Fruit fly (Drosophila melanogaster) whole organism, embryonic: ENCODE measurements around the gene Vps52.

Experiments
- Adf1 ChIP-seq: fragments of 200-800 bp; sonication (Bioruptor generic); IDR thresholded peaks from 2 replicates; pipeline ENCODE4 v1.3.6; 2022; ENCODE audit warnings: missing biosample characterization, missing genetic modification characterization
- Asciz ChIP-seq: fragments of 200-800 bp; sonication (Bioruptor generic); optimal IDR thresholded peaks from 2 replicates; lab custom pipeline; 2017; ENCODE audit warnings: missing biosample characterization, mild to moderate bottlenecking, missing genetic modification characterization, missing genetic modification reagents
- BtbVII ChIP-seq: fragments of 200-800 bp; sonication (Bioruptor generic); optimal IDR thresholded peaks from 3 replicates; lab custom pipeline; 2017; ENCODE audit warnings: missing biosample characterization, mild to moderate bottlenecking, missing genetic modification characterization
- CG10274 ChIP-seq: fragments of 200-800 bp; sonication (Bioruptor generic); optimal IDR thresholded peaks from 3 replicates; lab custom pipeline; 2017; ENCODE audit warnings: missing biosample characterization, mild to moderate bottlenecking, missing genetic modification characterization
- CG10431 ChIP-seq: fragments of 200-800 bp; sonication (Bioruptor generic); optimal IDR thresholded peaks from 3 replicates; lab custom pipeline; 2018; ENCODE audit warnings: missing biosample characterization, mild to moderate bottlenecking, missing genetic modification characterization
- CG12071 ChIP-seq: fragments of 200-800 bp; sonication (Bioruptor generic); optimal IDR thresholded peaks from 3 replicates; lab custom pipeline; 2018; ENCODE audit warnings: missing biosample characterization, mild to moderate bottlenecking, missing genetic modification characterization
- CG1233 ChIP-seq: fragments of 200-800 bp; sonication (Bioruptor generic); optimal IDR thresholded peaks from 4 replicates; lab custom pipeline; 2018; ENCODE audit warnings: missing biosample characterization, mild to moderate bottlenecking, missing genetic modification characterization
- CG15479 ChIP-seq: fragments of 200-800 bp; sonication (Bioruptor generic); optimal IDR thresholded peaks from 3 replicates; lab custom pipeline; 2019; ENCODE audit warnings: missing biosample characterization, mild to moderate bottlenecking, missing genetic modification characterization, moderate library complexity
- CG1602 ChIP-seq: fragments of 200-800 bp; sonication (Bioruptor generic); optimal IDR thresholded peaks from 3 replicates; lab custom pipeline; 2016; ENCODE audit warnings: missing biosample characterization, missing genetic modification characterization
- CG2875 ChIP-seq: fragments of 200-800 bp; sonication (Bioruptor generic); optimal IDR thresholded peaks from 2 replicates; lab custom pipeline; 2017; ENCODE audit warnings: missing biosample characterization, mild to moderate bottlenecking, missing genetic modification characterization, missing genetic modification reagents
- CG31441 ChIP-seq: fragments of 200-800 bp; sonication (Bioruptor generic); IDR thresholded peaks from 2 replicates; pipeline ENCODE4 v1.3.6; 2022; ENCODE audit warnings: missing biosample characterization, missing genetic modification characterization
- CG6254 ChIP-seq: fragments of 200-800 bp; sonication (Bioruptor generic); optimal IDR thresholded peaks from 3 replicates; lab custom pipeline; 2017; ENCODE audit warnings: mild to moderate bottlenecking, missing biosample characterization, missing genetic modification reagents, missing genetic modification characterization
- CG7839 ChIP-seq: fragments of 200-800 bp; sonication (Bioruptor generic); optimal IDR thresholded peaks from 3 replicates; lab custom pipeline; 2018; ENCODE audit warnings: missing biosample characterization, mild to moderate bottlenecking, missing genetic modification characterization, moderate library complexity
- CG9727 ChIP-seq: fragments of 200-800 bp; sonication (Bioruptor generic); optimal IDR thresholded peaks from 3 replicates; lab custom pipeline; 2017; ENCODE audit warnings: missing biosample characterization, mild to moderate bottlenecking, missing genetic modification characterization
- CTCF ChIP-seq: fragments of 200-800 bp; sonication (Bioruptor generic); optimal IDR thresholded peaks from 2 replicates; lab custom pipeline; 2017; ENCODE audit warnings: missing biosample characterization, mild to moderate bottlenecking, missing genetic modification characterization, moderate library complexity
- CrebB ChIP-seq: fragments of 200-800 bp; sonication (Bioruptor generic); optimal IDR thresholded peaks from 3 replicates; lab custom pipeline; 2018; ENCODE audit warnings: missing biosample characterization, mild to moderate bottlenecking, missing genetic modification characterization
- Dad ChIP-seq: fragments of 200-800 bp; sonication (Bioruptor generic); optimal IDR thresholded peaks from 3 replicates; lab custom pipeline; 2016; ENCODE audit warnings: missing biosample characterization, missing genetic modification characterization
- Dip3 ChIP-seq: fragments of 200-800 bp; sonication (Bioruptor generic); optimal IDR thresholded peaks from 3 replicates; lab custom pipeline; 2016; ENCODE audit warnings: missing biosample characterization, missing genetic modification characterization
- Dref ChIP-seq: fragments of 200-800 bp; sonication (Bioruptor generic); IDR thresholded peaks from 2 replicates; pipeline ENCODE4 v1.3.6; 2022; ENCODE audit warnings: missing biosample characterization, missing genetic modification characterization
- Elba2 ChIP-seq: fragments of 200-800 bp; sonication (Bioruptor generic); optimal IDR thresholded peaks from 3 replicates; lab custom pipeline; 2016; ENCODE audit warnings: missing biosample characterization, missing genetic modification characterization
- Fer3 ChIP-seq: fragments of 200-800 bp; sonication (Bioruptor generic); optimal IDR thresholded peaks from 2 replicates; lab custom pipeline; 2018; ENCODE audit warnings: missing biosample characterization, mild to moderate bottlenecking, missing genetic modification characterization, moderate library complexity
- GATAe ChIP-seq: fragments of 200-800 bp; sonication (Bioruptor generic); conservative IDR thresholded peaks from 2 replicates; pipeline ENCODE4 v1.3.6; 2022; ENCODE audit warnings: missing biosample characterization, missing genetic modification characterization
- HLH54F ChIP-seq: fragments of 200-800 bp; sonication (Bioruptor generic); optimal IDR thresholded peaks from 3 replicates; lab custom pipeline; 2016; ENCODE audit warnings: missing biosample characterization, missing genetic modification characterization
- Hr78 ChIP-seq, 2 experiments: fragments of 200-800 bp in 1 of 2; fragments of >200 bp in 1 of 2; sonication (Bioruptor generic) in 1 of 2; optimal IDR thresholded peaks; 2 replicates each; lab custom pipeline; 2017 to 2019; ENCODE audit warnings: missing biosample characterization in 2 of 2, missing genetic modification characterization in 2 of 2, mild to moderate bottlenecking in 1 of 2, moderate library complexity in 1 of 2
- Jarid2 ChIP-seq: fragments of 200-800 bp; sonication (Bioruptor generic); optimal IDR thresholded peaks from 3 replicates; lab custom pipeline; 2017; ENCODE audit warnings: mild to moderate bottlenecking, missing biosample characterization, missing genetic modification reagents, missing genetic modification characterization
- Ravus ChIP-seq: fragments of 200-800 bp; sonication (Bioruptor generic); IDR thresholded peaks from 2 replicates; pipeline ENCODE4 v1.3.6; 2022; ENCODE audit warnings: missing biosample characterization, missing genetic modification characterization
- Vsx1 ChIP-seq: fragments of 200-800 bp; sonication (Bioruptor generic); optimal IDR thresholded peaks from 2 replicates; lab custom pipeline; 2017; ENCODE audit warnings: missing biosample characterization, mild to moderate bottlenecking, missing genetic modification characterization, missing genetic modification reagents
- ap ChIP-seq: fragments of 200-800 bp; sonication (Bioruptor generic); IDR thresholded peaks from 2 replicates; pipeline ENCODE4 v1.3.6; 2022; ENCODE audit warnings: missing biosample characterization, missing genetic modification characterization
- ash1 ChIP-seq: fragments of 200-800 bp; sonication (Bioruptor generic); optimal IDR thresholded peaks from 2 replicates; lab custom pipeline; 2018; ENCODE audit warnings: missing biosample characterization, mild to moderate bottlenecking, missing genetic modification characterization
- bowl ChIP-seq: fragments of 200-800 bp; sonication (Bioruptor generic); IDR thresholded peaks from 2 replicates; pipeline ENCODE4 v1.3.6; 2022; ENCODE audit warnings: missing biosample characterization, missing genetic modification characterization
- crp ChIP-seq, 2 experiments: fragments of 200-800 bp; sonication (Bioruptor generic); optimal IDR thresholded peaks; 2 replicates in 1 of 2; 3 replicates in 1 of 2; lab custom pipeline; 2017; ENCODE audit warnings: missing biosample characterization in 2 of 2, missing genetic modification characterization in 2 of 2, mild to moderate bottlenecking in 1 of 2, moderate library complexity in 1 of 2
- dmrt99B ChIP-seq: fragments of 200-800 bp; sonication (Bioruptor generic); optimal IDR thresholded peaks from 2 replicates; lab custom pipeline; 2018; ENCODE audit warnings: missing biosample characterization, mild to moderate bottlenecking, missing genetic modification characterization, moderate library complexity
- fd96Cb ChIP-seq: fragments of 200-800 bp; sonication (Bioruptor generic); optimal IDR thresholded peaks from 2 replicates; lab custom pipeline; 2018; ENCODE audit warnings: missing biosample characterization, mild to moderate bottlenecking, missing genetic modification characterization, moderate library complexity
- grn ChIP-seq: fragments of 200-800 bp; sonication (Bioruptor generic); optimal IDR thresholded peaks from 3 replicates; lab custom pipeline; 2017; ENCODE audit warnings: missing biosample characterization, missing genetic modification characterization
- her ChIP-seq: fragments of 200-800 bp; sonication (Bioruptor generic); optimal IDR thresholded peaks from 2 replicates; lab custom pipeline; 2016; ENCODE audit warnings: missing biosample characterization, missing genetic modification characterization
- hkb ChIP-seq, 2 experiments: fragments of 200-800 bp in 1 of 2; fragments of >200 bp in 1 of 2; sonication (Bioruptor generic) in 1 of 2; IDR thresholded peaks in 1 of 2; optimal IDR thresholded peaks in 1 of 2; 2 replicates each; pipeline versions ENCODE4 v1.3.6 to Lab custom; 2017 to 2022; ENCODE audit warnings: missing biosample characterization in 1 of 2, missing genetic modification characterization in 1 of 2
- kni ChIP-seq: fragments of 200-800 bp; sonication (Bioruptor generic); optimal IDR thresholded peaks from 3 replicates; lab custom pipeline; 2017; ENCODE audit warnings: mild to moderate bottlenecking, missing biosample characterization, missing genetic modification reagents, missing genetic modification characterization
- lab ChIP-seq: fragments of 200-800 bp; sonication (Bioruptor generic); optimal IDR thresholded peaks from 3 replicates; lab custom pipeline; 2017; ENCODE audit warnings: missing biosample characterization, missing genetic modification characterization, mild to moderate bottlenecking, moderate library complexity, missing genetic modification reagents
- lov ChIP-seq, 2 experiments: fragments of 200-800 bp in 1 of 2; fragments of >200 bp in 1 of 2; sonication (Bioruptor generic) in 1 of 2; IDR thresholded peaks in 1 of 2; optimal IDR thresholded peaks in 1 of 2; 2 replicates in 1 of 2; 3 replicates in 1 of 2; pipeline versions ENCODE4 v1.3.6 to Lab custom; 2017 to 2022; ENCODE audit warnings: missing biosample characterization in 1 of 2, missing genetic modification characterization in 1 of 2
- nerfin-1 ChIP-seq: fragments of 200-800 bp; sonication (Bioruptor generic); optimal IDR thresholded peaks from 3 replicates; lab custom pipeline; 2019; ENCODE audit warnings: missing biosample characterization, mild to moderate bottlenecking, missing genetic modification characterization, moderate library complexity
- oc ChIP-seq: fragments of 200-800 bp; sonication (Bioruptor generic); optimal IDR thresholded peaks from 2 replicates; lab custom pipeline; 2018; ENCODE audit warnings: missing biosample characterization, mild to moderate bottlenecking, missing genetic modification characterization, moderate library complexity
- salm ChIP-seq: fragments of 200-800 bp; sonication (Bioruptor generic); optimal IDR thresholded peaks from 2 replicates; lab custom pipeline; 2018; ENCODE audit warnings: missing biosample characterization, mild to moderate bottlenecking, missing genetic modification characterization
- sd ChIP-seq: fragments of 200-800 bp; sonication (Bioruptor generic); optimal IDR thresholded peaks from 3 replicates; lab custom pipeline; 2018; ENCODE audit warnings: missing biosample characterization, mild to moderate bottlenecking, missing genetic modification characterization, moderate library complexity
- sr ChIP-seq: fragments of 200-800 bp; sonication (Bioruptor generic); IDR thresholded peaks from 3 replicates; pipeline ENCODE4 v1.3.6; 2022; ENCODE audit warnings: missing biosample characterization, missing genetic modification characterization
- wor ChIP-seq: fragments of 200-800 bp; sonication (Bioruptor generic); IDR thresholded peaks from 2 replicates; pipeline ENCODE4 v1.3.6; 2022; ENCODE audit warnings: missing biosample characterization, missing genetic modification characterization
- zfh1 ChIP-seq: fragments of 200-800 bp; sonication (Bioruptor generic); IDR thresholded peaks from 3 replicates; pipeline ENCODE4 v1.3.6; 2022; ENCODE audit warnings: missing biosample characterization, missing genetic modification characterization

The Vps52 gene

DNA sequence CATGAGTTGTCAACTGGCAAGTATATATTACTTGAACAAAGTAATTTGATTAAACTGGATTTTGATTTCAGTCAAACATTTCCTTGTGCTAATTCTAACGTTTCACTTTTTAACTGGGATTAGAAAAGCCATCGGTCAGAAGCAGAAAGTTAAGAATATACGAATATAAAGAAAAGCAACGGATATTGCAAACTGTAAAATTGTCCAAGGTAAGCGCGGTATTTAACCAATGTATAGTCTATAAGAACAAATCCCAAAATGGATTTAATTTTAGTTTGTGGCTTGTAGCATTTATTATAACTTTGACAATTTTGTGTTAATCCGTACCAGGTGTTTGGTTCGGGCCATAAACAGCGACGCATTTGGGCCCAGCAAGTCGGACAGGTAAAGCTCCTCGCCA lies 27.8 kb upstream of the Vps52 start, which contains the start of gene CG18269:
CG18269 (plus strand) TSS at position 301 of the 400 bp plus-strand sequence.
- TF ChIP-seq sr (GFP tag; lab: Robert Waterston, UW), result no peak
- no peak for TF ChIP-seq her (GFP tag; lab: Kevin White, UChicago)
- TF ChIP-seq dmrt99B (tag; lab: Kevin White, UChicago), result no peak
- TF ChIP-seq CG10274 (GFP tag; lab: Kevin White, UChicago), result no peak
- TF ChIP-seq Adf1 (GFP tag; lab: Robert Waterston, UW), result no peak
- no peak for TF ChIP-seq CG1602
- no peak for TF ChIP-seq GATAe
- TF ChIP-seq Ravus, result no peak
- no peak for TF ChIP-seq fd96Cb (tag; lab: Kevin White, UChicago)
- no peak for TF ChIP-seq ash1 (GFP tag; lab: Kevin White, UChicago)

- TF ChIP-seq ap (GFP tag; lab: Robert Waterston, UW), result no peak
- no peak for TF ChIP-seq CG6254 (GFP tag; lab: Kevin White, UChicago)
- TF ChIP-seq CG15479 (GFP tag; lab: Kevin White, UChicago), result peak; percentile 34
- no peak for TF ChIP-seq CG7839 (tag; lab: Kevin White, UChicago)
- no peak for TF ChIP-seq zfh1
- peak; percentile 83 for TF ChIP-seq Elba2 (GFP tag; lab: Kevin White, UChicago)
- no peak for TF ChIP-seq Dref (GFP tag; lab: Robert Waterston, UW)
- no peak for TF ChIP-seq CG31441 (GFP tag; lab: Robert Waterston, UW)
Measured at dm6 chr2L:5550735-5551134, 27.0 kb upstream of the Vps52 start, which contains the start of gene CG14014. CG14014 (minus strand) TSS chr2L:5550835.

DNA sequence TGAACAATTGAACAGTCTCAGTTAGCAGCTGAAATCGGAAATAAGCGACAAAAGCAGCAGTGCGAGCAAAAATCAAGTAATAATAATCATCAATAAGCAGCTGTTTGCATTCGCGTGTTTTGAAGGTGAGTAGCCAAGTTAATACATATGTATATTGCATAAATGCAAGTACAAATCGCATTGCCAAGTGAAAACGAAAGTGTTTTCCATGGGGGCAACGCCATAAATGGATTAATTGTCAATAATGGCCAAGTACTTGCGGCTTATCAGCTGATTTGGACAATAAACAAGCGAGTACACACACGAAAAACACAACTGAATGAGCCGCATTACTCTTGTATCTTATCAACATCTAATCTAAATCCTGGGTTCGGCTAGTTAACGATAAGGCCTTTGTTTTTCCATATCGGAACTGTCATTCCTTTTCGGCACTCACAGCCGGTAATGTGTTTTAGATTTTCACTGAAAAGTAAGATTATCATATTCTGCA lies 23.6 kb upstream of the Vps52 start:
- TF ChIP-seq CG9727 (GFP tag; lab: Kevin White, UChicago) (peak; percentile 10), crp (GFP tag; optimal IDR thresholded peaks at IDR 0.05; lab: Kevin White, UChicago) (peak in 1 of 2 experiments; percentile 20), Fer3 (tag; lab: Kevin White, UChicago) (peak; percentile 3), CG15479 (GFP tag; lab: Kevin White, UChicago) (peak; percentile 84), CrebB (tag; lab: Kevin White, UChicago) (peak; percentile 57), CTCF (peak; percentile 2), Vsx1 (GFP tag; lab: Kevin White, UChicago) (peak; percentile 77), Jarid2 (GFP tag; lab: Kevin White, UChicago) (peak; percentile 6), grn (GFP tag; lab: Kevin White, UChicago) (peak; percentile 93), Dip3 (GFP tag; lab: Kevin White, UChicago) (no peak), BtbVII (GFP tag; lab: Kevin White, UChicago) (peak; percentile 3), bowl (GFP tag; lab: Robert Waterston, UW) (no peak), lab (GFP tag; lab: Kevin White, UChicago) (peak; percentile 47), oc (tag; lab: Kevin White, UChicago) (no peak), hkb (optimal IDR thresholded peaks at IDR 0.05; lab: Kevin White, UChicago) (no peak), hkb (GFP tag; IDR thresholded peaks at IDR 0.05; lab: Robert Waterston, UW) (0 out of 2 replicates have a peak, but pooled peaks have one; percentile 30), nerfin-1 (tag; lab: Kevin White, UChicago) (peak; percentile 33), sd (peak; percentile 48), wor (no peak), CG12071 (GFP tag; lab: Kevin White, UChicago) (peak; percentile 16), lov (optimal IDR thresholded peaks at IDR 0.05; lab: Kevin White, UChicago) (no peak), lov (GFP tag; IDR thresholded peaks at IDR 0.05; lab: Robert Waterston, UW) (peak; percentile 23; the same call in 1 of the 3 replicates), Hr78 (GFP tag; optimal IDR thresholded peaks at IDR 0.05; lab: Kevin White, UChicago) (peak in 1 of 2 experiments; percentile 22), CG10431 (peak; percentile 37), CG2875 (GFP tag; lab: Kevin White, UChicago) (peak; percentile 13), CG1233 (GFP tag; lab: Kevin White, UChicago) (peak; percentile 12), HLH54F (GFP tag; lab: Kevin White, UChicago) (no peak), Dad (GFP tag; lab: Kevin White, UChicago) (no peak), Asciz (peak; percentile 61), kni (GFP tag; lab: Kevin White, UChicago) (peak; percentile 33), salm (tag; lab: Kevin White, UChicago) (peak; percentile 30)
